Worm (Caenorhabditis elegans): ENCODE measurements around the gene pph-6.
A peak's percentile ranks its signal among the peaks of the same experiment; 100 is the strongest.

pph-6 gene

DNA sequence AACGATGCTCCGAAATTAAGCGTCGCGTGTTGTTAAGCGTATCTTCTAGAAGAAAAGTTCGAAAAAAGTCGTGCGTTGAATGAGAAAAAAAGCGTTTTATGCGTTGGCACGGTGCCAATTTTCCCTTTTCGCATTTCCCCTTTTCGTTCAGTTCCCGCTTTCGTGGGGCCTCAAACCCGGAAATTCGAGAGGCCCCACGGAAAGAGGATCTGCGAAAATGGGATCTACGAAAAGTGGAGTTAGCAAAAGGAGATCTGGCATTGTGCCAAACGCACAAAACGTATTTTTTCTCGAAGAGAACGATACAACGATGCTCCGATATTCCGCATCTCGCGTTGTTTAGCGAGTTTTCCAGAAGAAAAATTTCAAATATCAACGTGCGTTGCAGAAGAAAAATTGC lies 38.3 kb downstream of the pph-6 start (continued):
- TF ChIP-seq alr-1 (tag; optimal IDR thresholded peaks at IDR 0.05; ENCODE audit: borderline replicate concordance) (no peak), pag-3 (tag; optimal IDR thresholded peaks at IDR 0.05; ENCODE audit: borderline replicate concordance, insufficient read depth) (no peak), rnt-1 (tag; optimal IDR thresholded peaks at IDR 0.05) (peak; percentile 60), lir-3 (tag; optimal IDR thresholded peaks at IDR 0.05; ENCODE audit: poor library complexity) (no peak), ces-1 (GFP tag; optimal IDR thresholded peaks at IDR 0.05) (no peak), snu-23 (GFP tag; optimal IDR thresholded peaks at IDR 0.05) (no peak), fkh-10 (GFP tag; optimal IDR thresholded peaks at IDR 0.05) (no peak), mef-2 (tag; optimal IDR thresholded peaks at IDR 0.05) (no peak), lin-14 (GFP tag; optimal IDR thresholded peaks at IDR 0.05) (no peak), lin-39 (tag; optimal IDR thresholded peaks at IDR 0.05) (no peak), swsn-7 (tag; optimal IDR thresholded peaks at IDR 0.05) (peak; percentile 3), mab-9 (GFP tag; IDR thresholded peaks at IDR 0.05) (no peak), fkh-8 (tag; optimal IDR thresholded peaks at IDR 0.05) (peak; percentile 23), nhr-12 (tag; optimal IDR thresholded peaks at IDR 0.05) (no peak), xbp-1 (tag; optimal IDR thresholded peaks at IDR 0.05) (no peak), vab-15 (tag; optimal IDR thresholded peaks at IDR 0.05) (peak; percentile 65), nhr-76 (tag; optimal IDR thresholded peaks at IDR 0.05) (no peak), snpc-4 (tag; optimal IDR thresholded peaks at IDR 0.05) (no peak), unc-98 (GFP tag; IDR thresholded peaks at IDR 0.05) (peak; percentile 78), aha-1 (tag; optimal IDR thresholded peaks at IDR 0.05) (no peak), efl-1 (optimal IDR thresholded peaks at IDR 0.05) (peak; percentile 22 to 80), efl-1 (GFP tag; optimal IDR thresholded peaks at IDR 0.05 in 1 of 2) (peak; percentile 1 to 39), ztf-11 (tag; optimal IDR thresholded peaks at IDR 0.05) (peak in 1 of 2 experiments; percentile 54), unc-86 (tag; optimal IDR thresholded peaks at IDR 0.05) (peak; percentile 31), nhr-90 (tag; optimal IDR thresholded peaks at IDR 0.05; ENCODE audit: poor library complexity) (peak; percentile 45), jun-1 (tag; optimal IDR thresholded peaks at IDR 0.05) (no peak), zag-1 (tag; optimal IDR thresholded peaks at IDR 0.05) (no peak), C04F5.9 (tag; optimal IDR thresholded peaks at IDR 0.05) (no peak), hlh-17 (GFP tag; optimal IDR thresholded peaks at IDR 0.05; ENCODE audit: borderline replicate concordance) (no peak), lin-35 (GFP tag; optimal IDR thresholded peaks at IDR 0.05) (no peak), lin-15B (tag; optimal IDR thresholded peaks at IDR 0.05) (no peak), egl-13 (tag; optimal IDR thresholded peaks at IDR 0.05) (no peak), ceh-82 (tag; optimal IDR thresholded peaks at IDR 0.05) (peak in 2 of 3 experiments; percentile 5 to 18), zip-4 (GFP tag; optimal IDR thresholded peaks at IDR 0.05) (no peak), lin-13 (GFP tag; optimal IDR thresholded peaks at IDR 0.05) (no peak), ets-5 (GFP tag; IDR thresholded peaks at IDR 0.05) (no peak), fos-1 (tag; optimal IDR thresholded peaks at IDR 0.05) (no peak), ztf-4 (tag; optimal IDR thresholded peaks at IDR 0.05) (no peak), nhr-85 (tag) (no peak), isw-1 (GFP tag; IDR thresholded peaks at IDR 0.05) (peak; percentile 31), egl-27 (tag; optimal IDR thresholded peaks at IDR 0.05) (no peak)

DNA sequence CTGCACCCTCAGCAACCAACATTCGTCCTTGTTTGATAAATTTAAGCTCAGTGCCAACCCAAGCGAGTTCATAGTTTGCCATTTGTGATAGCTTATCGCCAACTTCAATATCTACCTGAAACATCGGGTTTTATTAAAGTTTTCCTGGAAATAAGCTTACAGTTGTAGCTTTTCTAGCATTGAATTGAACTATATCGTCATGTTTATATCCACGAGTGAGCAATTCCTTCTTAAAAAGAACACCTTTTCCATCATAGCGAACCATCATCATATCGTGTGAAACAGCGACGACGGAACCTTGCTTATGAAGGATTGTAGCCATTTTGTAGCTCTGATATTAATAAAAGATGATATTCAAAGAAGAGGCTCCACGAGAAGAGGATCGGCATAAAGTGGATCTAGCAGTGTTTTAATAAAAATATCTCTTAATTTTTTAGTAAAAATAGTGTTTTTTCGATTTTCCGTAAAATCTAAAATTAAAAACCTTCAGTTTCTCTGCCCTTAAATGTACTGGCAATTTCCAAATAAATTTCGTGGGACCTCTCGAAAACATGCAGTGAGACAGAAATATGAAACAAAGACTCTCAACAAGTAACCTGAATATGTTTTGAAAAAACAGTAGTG lies 40.8 kb downstream of the pph-6 start, which contains the start of gene M01F1.8:
Gene M01F1.8 (minus strand): TSS at position 335 of the 624 bp plus-strand sequence.
- peak in 1 of 2 experiments; percentile 38 for TF ChIP-seq lsy-2 (tag; optimal IDR thresholded peaks at IDR 0.05)
- no peak for TF ChIP-seq efl-1 (optimal IDR thresholded peaks at IDR 0.05)
- TF ChIP-seq efl-1 (GFP tag; optimal IDR thresholded peaks at IDR 0.05 in 1 of 2), result peak in 1 of 2 experiments; percentile 3
- no peak for TF ChIP-seq nhr-47 (tag; optimal IDR thresholded peaks at IDR 0.05)
